Worm (Caenorhabditis elegans) whole organism, L1 larva: ENCODE data around the gene vps-36.

Experiments used
- ces-1 ChIP-seq: fragments of 150-350 bp; optimal IDR thresholded peaks from 2 replicates; lab custom pipeline; 2014; ENCODE audit warnings: missing biosample characterization, missing genetic modification reagents, missing genetic modification characterization
- efl-1 ChIP-seq, 4 experiments: fragments of 150-350 bp; optimal IDR thresholded peaks in 3 of 4; peaks in 1 of 4; 1 replicate in 1 of 4; 2 replicates in 3 of 4; lab custom pipeline; 2014; ENCODE audit warnings: missing biosample characterization in 2 of 4, missing genetic modification characterization in 2 of 4, missing genetic modification reagents in 2 of 4
- hlh-17 ChIP-seq: fragments of 200-800 bp; sonication (Bioruptor generic); optimal IDR thresholded peaks from 2 replicates; lab custom pipeline; 2018; ENCODE audit warnings: missing genetic modification characterization, mild to moderate bottlenecking, missing compliant biosample characterization, moderate library complexity, borderline replicate concordance
- lin-39 ChIP-seq: fragments of 150-350 bp; optimal IDR thresholded peaks from 2 replicates; lab custom pipeline; 2014; ENCODE audit warnings: missing biosample characterization, missing genetic modification reagents, missing genetic modification characterization
- nhr-12 ChIP-seq: sonication (generic microtip); optimal IDR thresholded peaks from 2 replicates; lab custom pipeline; 2017; ENCODE audit warnings: missing biosample characterization, missing genetic modification characterization
- skn-1 ChIP-seq: fragments of 150-350 bp; optimal IDR thresholded peaks from 2 replicates; lab custom pipeline; 2014; ENCODE audit warnings: missing biosample characterization, missing genetic modification characterization
- tlp-1 ChIP-seq: fragments of 150-350 bp; optimal IDR thresholded peaks from 2 replicates; lab custom pipeline; 2014; ENCODE audit warnings: missing biosample characterization, missing genetic modification characterization

DNA sequence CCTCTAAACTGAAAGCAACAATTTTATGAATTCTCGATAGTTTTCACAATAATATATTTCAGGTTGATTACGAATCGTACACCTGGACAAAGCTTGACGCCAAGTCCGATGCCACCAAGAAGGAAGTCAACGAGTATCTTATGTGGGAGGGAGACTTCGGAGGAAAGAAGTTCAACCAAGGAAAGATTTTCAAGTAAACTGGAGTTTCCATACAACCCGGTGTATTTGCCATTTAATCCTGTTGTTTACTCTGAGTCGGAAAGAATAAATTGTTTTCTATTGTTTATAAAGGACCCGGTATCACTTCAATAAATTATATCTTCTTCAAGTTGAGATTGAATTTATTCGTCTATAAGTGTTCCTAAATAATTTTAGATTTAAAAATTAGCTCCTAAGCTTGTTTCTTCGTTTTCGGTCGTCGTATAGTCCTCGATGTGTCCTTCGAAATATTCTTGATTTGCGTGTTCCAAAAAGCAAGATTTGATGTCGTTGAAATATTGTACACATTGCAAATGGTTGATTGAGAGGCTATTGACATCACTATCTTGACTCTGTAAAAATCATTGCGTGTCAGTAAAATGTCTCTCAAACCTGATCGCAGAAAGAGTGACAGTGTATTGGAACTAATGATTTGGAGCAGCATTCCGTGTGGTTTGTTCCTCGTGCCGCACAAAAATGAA, 7.3 kb upstream of the vps-36 start:
- TF ChIP-seq tlp-1 (tag; lab: Kevin White, UChicago) = no peak
- TF ChIP-seq lin-39 (tag; lab: Kevin White, UChicago) = no peak
- TF ChIP-seq nhr-12 (tag; lab: Kevin White, UChicago) = no peak
- no peak for TF ChIP-seq ces-1 (GFP tag; lab: Kevin White, UChicago)
- TF ChIP-seq skn-1 = no peak
- no peak for TF ChIP-seq hlh-17 (GFP tag; lab: Kevin White, UChicago)
- no peak for TF ChIP-seq efl-1 (optimal IDR thresholded peaks at IDR 0.05; lab: Kevin White, UChicago)
- TF ChIP-seq efl-1 (GFP tag; optimal IDR thresholded peaks at IDR 0.05 in 1 of 2; lab: Kevin White, UChicago) = peak in 1 of 2 experiments; percentile 24
